Worm (Caenorhabditis elegans) whole organism, young adult: ENCODE data around the gene slc-17.3.

ENCODE experiments used
- B0261.1 ChIP-seq: sonication (generic microtip); optimal IDR thresholded peaks from 2 replicates; lab custom pipeline; 2016; ENCODE audit warnings: mild to moderate bottlenecking, missing genetic modification characterization, moderate library complexity, missing compliant biosample characterization
- C06A6.2 ChIP-seq: fragments of 200-800 bp; sonication (Bioruptor generic); conservative IDR thresholded peaks from 2 replicates; pipeline ENCODE4 v1.3.6; 2022; ENCODE audit warnings: missing genetic modification characterization, missing compliant biosample characterization
- F22D6.2 ChIP-seq: sonication (generic microtip); optimal IDR thresholded peaks from 2 replicates; lab custom pipeline; 2016; ENCODE audit warnings: mild to moderate bottlenecking, missing genetic modification characterization, missing compliant biosample characterization
- F33H1.4 ChIP-seq: fragments of 200-800 bp; sonication (Bioruptor generic); IDR thresholded peaks from 2 replicates; pipeline ENCODE4 v1.3.6; 2022; ENCODE audit warnings: missing genetic modification reagents, missing genetic modification characterization, missing compliant biosample characterization
- F37B4.10 ChIP-seq: fragments of 200-800 bp; sonication (Bioruptor generic); IDR thresholded peaks from 2 replicates; pipeline ENCODE4 v1.3.6; 2022; ENCODE audit warnings: missing genetic modification characterization, missing compliant biosample characterization
- F39B2.1 ChIP-seq: fragments of 200-800 bp; sonication (Bioruptor generic); IDR thresholded peaks from 2 replicates; pipeline ENCODE4 v1.3.6; 2022; ENCODE audit warnings: missing genetic modification reagents, missing genetic modification characterization, missing compliant biosample characterization
- K12H6.12 ChIP-seq: fragments of 200-800 bp; sonication (Bioruptor generic); optimal IDR thresholded peaks from 2 replicates; lab custom pipeline; 2018; ENCODE audit warnings: mild to moderate bottlenecking, missing genetic modification characterization, missing compliant biosample characterization
- Y79H2A.3 ChIP-seq: fragments of 200-800 bp; sonication (Bioruptor generic); conservative IDR thresholded peaks from 2 replicates; pipeline ENCODE4 v1.3.6; 2022; ENCODE audit warnings: missing genetic modification reagents, missing genetic modification characterization, missing compliant biosample characterization
- ZK185.1 ChIP-seq: sonication (generic microtip); optimal IDR thresholded peaks from 2 replicates; lab custom pipeline; 2016; ENCODE audit warnings: mild to moderate bottlenecking, missing genetic modification characterization, missing compliant biosample characterization; ENCODE audit not compliant: poor library complexity, severe bottlenecking
- aptf-2 ChIP-seq: fragments of 200-800 bp; sonication (Bioruptor generic); conservative IDR thresholded peaks from 2 replicates; pipeline ENCODE4 v1.3.6; 2022; ENCODE audit warnings: missing genetic modification reagents, missing genetic modification characterization, missing compliant biosample characterization
- atf-7 ChIP-seq: sonication (generic microtip); optimal IDR thresholded peaks from 2 replicates; lab custom pipeline; 2017; ENCODE audit warnings: mild to moderate bottlenecking, missing genetic modification characterization, missing compliant biosample characterization
- attf-3 ChIP-seq: fragments of 200-800 bp; sonication (Bioruptor generic); conservative IDR thresholded peaks from 2 replicates; pipeline ENCODE4 v1.3.6; 2022; ENCODE audit warnings: missing genetic modification reagents, missing genetic modification characterization, missing compliant biosample characterization
- attf-5 ChIP-seq: fragments of 200-800 bp; sonication (Bioruptor generic); optimal IDR thresholded peaks from 2 replicates; lab custom pipeline; 2018; ENCODE audit warnings: mild to moderate bottlenecking, missing genetic modification characterization, missing compliant biosample characterization
- bed-1 ChIP-seq: fragments of 200-800 bp; sonication (Bioruptor generic); IDR thresholded peaks from 2 replicates; pipeline ENCODE4 v1.3.6; 2022; ENCODE audit warnings: missing genetic modification reagents, missing genetic modification characterization, missing compliant biosample characterization
- cebp-1 ChIP-seq, 2 experiments: fragments of 200-800 bp in 1 of 2; sonication (Bioruptor generic) in 1 of 2; sonication (generic microtip) in 1 of 2; IDR thresholded peaks in 1 of 2; optimal IDR thresholded peaks in 1 of 2; 2 replicates each; pipeline versions ENCODE4 v1.3.6 to Lab custom; 2017 to 2022; ENCODE audit warnings: missing compliant biosample characterization in 2 of 2, missing genetic modification characterization in 2 of 2, mild to moderate bottlenecking in 1 of 2, missing genetic modification reagents in 1 of 2, moderate library complexity in 1 of 2
- ceh-100 ChIP-seq: fragments of 200-800 bp; sonication (Bioruptor generic); IDR thresholded peaks from 2 replicates; pipeline ENCODE4 v1.3.6; 2022; ENCODE audit warnings: missing genetic modification reagents, missing genetic modification characterization, missing compliant biosample characterization
- chd-7 ChIP-seq: sonication (generic microtip); optimal IDR thresholded peaks from 2 replicates; lab custom pipeline; 2016; ENCODE audit warnings: mild to moderate bottlenecking, missing genetic modification characterization, moderate library complexity, missing compliant biosample characterization
- efl-1 ChIP-seq: fragments of 150-350 bp; optimal IDR thresholded peaks from 2 replicates; lab custom pipeline; 2014; ENCODE audit warnings: missing biosample characterization, missing genetic modification reagents, missing genetic modification characterization
- fkh-3 ChIP-seq: sonication (generic microtip); optimal IDR thresholded peaks from 2 replicates; lab custom pipeline; 2016; ENCODE audit warnings: mild to moderate bottlenecking, missing genetic modification characterization, missing compliant biosample characterization
- gei-17 ChIP-seq: fragments of 200-800 bp; sonication (Bioruptor generic); optimal IDR thresholded peaks from 2 replicates; lab custom pipeline; 2018; ENCODE audit warnings: mild to moderate bottlenecking, missing genetic modification characterization, missing compliant biosample characterization
- him-1 ChIP-seq: sonication (generic microtip); optimal IDR thresholded peaks from 2 replicates; lab custom pipeline; 2016; ENCODE audit warnings: missing genotype, missing genetic modification reagents, missing genetic modification characterization, missing compliant biosample characterization
- hlh-12 ChIP-seq: sonication (generic microtip); optimal IDR thresholded peaks from 2 replicates; lab custom pipeline; 2016; ENCODE audit warnings: missing genetic modification characterization, missing compliant biosample characterization
- hmg-20 ChIP-seq: fragments of 200-800 bp; sonication (Bioruptor generic); IDR thresholded peaks from 2 replicates; pipeline ENCODE4 v1.3.6; 2022; ENCODE audit warnings: missing genetic modification reagents, missing genetic modification characterization, missing compliant biosample characterization
- lag-1 ChIP-seq: fragments of 200-800 bp; sonication (Bioruptor generic); IDR thresholded peaks from 2 replicates; pipeline ENCODE4 v1.3.6; 2022; ENCODE audit warnings: missing genetic modification reagents, missing genetic modification characterization, missing compliant biosample characterization
- let-526 ChIP-seq: fragments of 200-800 bp; sonication (Bioruptor generic); IDR thresholded peaks from 2 replicates; pipeline ENCODE4 v1.3.6; 2022; ENCODE audit warnings: missing genetic modification reagents, missing genetic modification characterization, missing compliant biosample characterization
- lin-26 ChIP-seq: fragments of 200-800 bp; sonication (Bioruptor generic); IDR thresholded peaks from 2 replicates; pipeline ENCODE4 v1.3.6; 2022; ENCODE audit warnings: missing genetic modification reagents, missing genetic modification characterization, missing compliant biosample characterization
- lin-35 ChIP-seq, 3 experiments: fragments of 150-350 bp in 2 of 3; sonication (generic microtip) in 1 of 3; optimal IDR thresholded peaks; 2 replicates each; lab custom pipeline; 2014 to 2018; ENCODE audit warnings: missing biosample characterization in 3 of 3, missing genetic modification characterization in 3 of 3, missing genetic modification reagents in 3 of 3
- madf-6 ChIP-seq: fragments of 200-800 bp; sonication (Bioruptor generic); IDR thresholded peaks from 2 replicates; pipeline ENCODE4 v1.3.6; 2022; ENCODE audit warnings: missing genetic modification reagents, missing genetic modification characterization, missing compliant biosample characterization
- mcd-1 ChIP-seq: fragments of 200-800 bp; sonication (Bioruptor generic); IDR thresholded peaks from 2 replicates; pipeline ENCODE4 v1.3.6; 2022; ENCODE audit warnings: missing genetic modification reagents, missing genetic modification characterization, missing compliant biosample characterization
- nfya-2 ChIP-seq: fragments of 200-800 bp; sonication (Bioruptor generic); IDR thresholded peaks from 2 replicates; pipeline ENCODE4 v1.3.6; 2022; ENCODE audit warnings: missing genetic modification reagents, missing genetic modification characterization, missing compliant biosample characterization
- nhr-120 ChIP-seq: fragments of 200-800 bp; sonication (Bioruptor generic); IDR thresholded peaks from 2 replicates; pipeline ENCODE4 v1.3.6; 2022; ENCODE audit warnings: missing genetic modification characterization, missing compliant biosample characterization
- nhr-179 ChIP-seq: sonication (generic microtip); optimal IDR thresholded peaks from 2 replicates; lab custom pipeline; 2016; ENCODE audit warnings: mild to moderate bottlenecking, missing genetic modification characterization, missing compliant biosample characterization
- rcor-1 ChIP-seq: fragments of 200-800 bp; sonication (Bioruptor generic); IDR thresholded peaks from 2 replicates; pipeline ENCODE4 v1.3.6; 2022; ENCODE audit warnings: missing genetic modification reagents, missing genetic modification characterization, missing compliant biosample characterization
- sea-2 ChIP-seq: fragments of 200-800 bp; sonication (Bioruptor generic); IDR thresholded peaks from 2 replicates; pipeline ENCODE4 v1.3.6; 2022; ENCODE audit warnings: missing genetic modification characterization, missing compliant biosample characterization
- snpc-4 ChIP-seq, 5 experiments: fragments of 150-350 bp in 1 of 5; sonication (generic microtip) in 4 of 5; optimal IDR thresholded peaks; 2 replicates each; lab custom pipeline; 2014 to 2018; ENCODE audit warnings: missing genetic modification characterization in 5 of 5, missing biosample characterization in 3 of 5, antibody characterized with exemption in 2 of 5, mild to moderate bottlenecking in 2 of 5, missing compliant biosample characterization in 2 of 5, missing genotype in 2 of 5, moderate library complexity in 2 of 5, missing genetic modification reagents in 1 of 5
- somi-1 ChIP-seq: fragments of 200-800 bp; sonication (Bioruptor generic); optimal IDR thresholded peaks from 2 replicates; lab custom pipeline; 2018; ENCODE audit warnings: mild to moderate bottlenecking, missing genetic modification characterization, missing compliant biosample characterization
- tbp1 ChIP-seq: fragments of 200-800 bp; sonication (Bioruptor generic); optimal IDR thresholded peaks from 2 replicates; lab custom pipeline; 2018; ENCODE audit warnings: mild to moderate bottlenecking, missing genetic modification characterization, missing compliant biosample characterization
- zim-3 ChIP-seq: sonication (generic microtip); optimal IDR thresholded peaks from 2 replicates; lab custom pipeline; 2017; ENCODE audit warnings: mild to moderate bottlenecking, missing genetic modification characterization, moderate library complexity, missing compliant biosample characterization
- ztf-25 ChIP-seq: fragments of 200-800 bp; sonication (Bioruptor generic); IDR thresholded peaks from 2 replicates; pipeline ENCODE4 v1.3.6; 2022; ENCODE audit warnings: missing genetic modification reagents, missing genetic modification characterization, missing compliant biosample characterization
- ztf-26 ChIP-seq: sonication (generic microtip); optimal IDR thresholded peaks from 2 replicates; lab custom pipeline; 2017; ENCODE audit warnings: missing genetic modification characterization, missing compliant biosample characterization
- ztf-3 ChIP-seq: fragments of 200-800 bp; sonication (Bioruptor generic); optimal IDR thresholded peaks from 2 replicates; lab custom pipeline; 2018; ENCODE audit warnings: mild to moderate bottlenecking, missing genetic modification characterization, missing compliant biosample characterization

slc-17.3 gene

ce11 chrIII:7835684-7836083 lies 29.4 kb downstream of the slc-17.3 start:
- TF ChIP-seq lin-35 (GFP tag; optimal IDR thresholded peaks at IDR 0.05; lab: Kevin White, UChicago) (no peak), ztf-3 (GFP tag; lab: Kevin White, UChicago) (no peak), zim-3 (tag; lab: Kevin White, UChicago) (no peak), attf-5 (no peak), chd-7 (no peak), ztf-25 (GFP tag; lab: Robert Waterston, UW) (no peak), snpc-4 (GFP tag; optimal IDR thresholded peaks at IDR 0.05; lab: Kevin White, UChicago) (no peak), snpc-4 (tag; optimal IDR thresholded peaks at IDR 0.05; lab: Kevin White, UChicago) (no peak), F22D6.2 (tag; lab: Kevin White, UChicago) (no peak), rcor-1 (GFP tag; lab: Robert Waterston, UW) (no peak), K12H6.12 (no peak)
- TF ChIP-seq, all 124 proteins: peak for 0

DNA sequence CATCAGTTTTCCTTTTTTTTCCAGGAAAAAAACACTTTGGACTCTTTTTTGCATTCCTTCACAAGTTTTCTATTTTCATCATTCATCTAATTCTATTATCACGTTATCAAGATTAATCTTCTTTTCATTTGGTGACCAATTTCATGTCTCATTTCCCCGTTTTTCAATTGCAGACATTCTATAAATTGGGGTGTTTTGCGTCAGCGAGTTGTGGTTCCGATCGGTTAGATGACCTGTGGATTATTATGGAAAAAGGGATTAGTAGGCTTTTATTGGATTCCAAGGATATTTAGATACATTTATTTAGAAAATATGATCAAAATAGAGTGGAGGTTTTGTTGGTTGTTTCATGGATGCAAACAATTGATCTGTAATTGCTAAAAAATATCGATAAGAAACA lies 30.2 kb downstream of the slc-17.3 start:
- no peak for TF ChIP-seq Y79H2A.3
- no peak for TF ChIP-seq ztf-26 (tag; lab: Kevin White, UChicago)

DNA sequence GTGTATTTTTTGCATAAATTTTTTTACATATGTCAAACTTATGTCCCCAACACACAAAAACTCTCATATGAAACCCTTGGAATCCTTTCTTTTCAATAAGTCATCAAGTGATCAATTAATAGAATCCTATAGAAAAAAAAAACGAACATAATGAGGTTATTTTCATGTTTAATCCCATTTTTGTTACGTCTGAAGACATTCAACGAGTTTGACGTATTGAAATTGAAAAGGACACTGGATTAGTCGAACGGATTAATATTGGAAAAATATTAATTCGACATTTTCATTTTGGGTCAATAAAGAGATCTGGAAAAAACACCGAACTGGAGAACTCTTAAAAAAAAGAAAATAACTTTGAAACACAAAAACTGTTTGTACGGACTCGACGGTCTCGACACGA lies 32.6 kb downstream of the slc-17.3 start:
- TF ChIP-seq nhr-120 (GFP tag; lab: Robert Waterston, UW) (no peak), him-1 (tag; lab: Kevin White, UChicago) (peak; percentile 22), atf-7 (tag; lab: Kevin White, UChicago) (no peak), lin-26 (GFP tag; lab: Robert Waterston, UW) (no peak), tbp1 (GFP tag; lab: Kevin White, UChicago) (no peak), F22D6.2 (tag; lab: Kevin White, UChicago) (no peak), somi-1 (no peak), lag-1 (GFP tag; lab: Robert Waterston, UW) (no peak), cebp-1 (GFP tag; IDR thresholded peaks at IDR 0.05; lab: Robert Waterston, UW) (no peak), cebp-1 (tag; optimal IDR thresholded peaks at IDR 0.05; lab: Kevin White, UChicago) (no peak)

ce11 chrIII:7828576-7829461 lies 36.3 kb downstream of the slc-17.3 start, which contains the start of the genes egl-45 and kcmf-1:
Gene egl-45, minus strand, starts transcription at chrIII:7828626.
Gene kcmf-1, plus strand, starts transcription at chrIII:7829411.
- TF ChIP-seq F39B2.1 (GFP tag; lab: Robert Waterston, UW) (no peak), ZK185.1 (tag; lab: Kevin White, UChicago) (no peak), madf-6 (GFP tag; lab: Robert Waterston, UW) (peak; percentile 15; the same call in 1 of the 2 replicates), nfya-2 (GFP tag; lab: Robert Waterston, UW) (no peak), sea-2 (no peak), nhr-179 (tag; lab: Kevin White, UChicago) (no peak), F22D6.2 (tag; lab: Kevin White, UChicago) (no peak), efl-1 (peak; percentile 8), F37B4.10 (GFP tag; lab: Robert Waterston, UW) (no peak), zim-3 (tag; lab: Kevin White, UChicago) (no peak), mcd-1 (no peak), B0261.1 (tag; lab: Kevin White, UChicago) (no peak), tbp1 (GFP tag; lab: Kevin White, UChicago) (no peak), let-526 (GFP tag; lab: Robert Waterston, UW) (no peak), aptf-2 (no peak), atf-7 (tag; lab: Kevin White, UChicago) (no peak), C06A6.2 (GFP tag; lab: Robert Waterston, UW) (no peak), attf-3 (GFP tag; lab: Robert Waterston, UW) (no peak), hlh-12 (tag; lab: Kevin White, UChicago) (no peak), attf-5 (peak; percentile 44), F33H1.4 (GFP tag; lab: Robert Waterston, UW) (peak; percentile 81), bed-1 (GFP tag; lab: Robert Waterston, UW) (no peak), Y79H2A.3 (no peak), fkh-3 (tag; lab: Kevin White, UChicago) (no peak), hmg-20 (GFP tag; lab: Robert Waterston, UW) (no peak), gei-17 (no peak), ceh-100 (GFP tag; lab: Robert Waterston, UW) (no peak), ztf-26 (tag; lab: Kevin White, UChicago) (no peak)
